Fruit fly (Drosophila melanogaster): ENCODE data around the gene CG42266.

Gene CG42266

dm6 chr2L:16317777-16318610 is 22.2 kb downstream of the CG42266 start (continued):
- TF ChIP-seq CG11504 (tag; optimal IDR thresholded peaks at IDR 0.05) (peak; percentile 1), E2f2 (GFP tag; IDR thresholded peaks at IDR 0.05) (0 out of 2 replicates have a peak, but pooled peaks have one; percentile 19), CG10462 (GFP tag; optimal IDR thresholded peaks at IDR 0.05) (no peak), salm (tag; optimal IDR thresholded peaks at IDR 0.05) (peak; percentile 19), CG9932 (GFP tag; IDR thresholded peaks at IDR 0.05) (peak; percentile 46; the same call in 1 of the 2 replicates), NC2β (GFP tag; optimal IDR thresholded peaks at IDR 0.05) (no peak), CG8478 (optimal IDR thresholded peaks at IDR 0.05) (no peak), slou (GFP tag; optimal IDR thresholded peaks at IDR 0.05) (no peak), gem (tag; optimal IDR thresholded peaks at IDR 0.05) (peak; percentile 53), CG6854 (GFP tag; optimal IDR thresholded peaks at IDR 0.05) (no peak), bbx (GFP tag; IDR thresholded peaks at IDR 0.05; ENCODE audit: partially characterized antibody) (no peak), otp (GFP tag; IDR thresholded peaks at IDR 0.05) (peak; percentile 36; the same call in 1 of the 3 replicates), bcd (GFP tag; optimal IDR thresholded peaks at IDR 0.05) (peak; percentile 6), sens-2 (GFP tag; IDR thresholded peaks at IDR 0.05) (no peak), odd (GFP tag; optimal IDR thresholded peaks at IDR 0.05) (peak; percentile 72), CG14667 (GFP tag; IDR thresholded peaks at IDR 0.05) (no peak), CG7963 (GFP tag; IDR thresholded peaks at IDR 0.05; ENCODE audit: partially characterized antibody) (no peak), trh (GFP tag; optimal IDR thresholded peaks at IDR 0.05) (no peak), CG18011 (GFP tag; optimal IDR thresholded peaks at IDR 0.05) (peak; percentile 43), maf-S (GFP tag; optimal IDR thresholded peaks at IDR 0.05) (peak; percentile 12), sr (GFP tag; IDR thresholded peaks at IDR 0.05) (peak; percentile 16; the same call in 1 of the 3 replicates), mam (GFP tag; optimal IDR thresholded peaks at IDR 0.05) (no peak), CG3163 (GFP tag; optimal IDR thresholded peaks at IDR 0.05) (peak; percentile 12), unpg (GFP tag; optimal IDR thresholded peaks at IDR 0.05) (peak; percentile 50), CG10654 (GFP tag; optimal IDR thresholded peaks at IDR 0.05) (peak; percentile 43), CG17385 (GFP tag; optimal IDR thresholded peaks at IDR 0.05) (peak; percentile 34), CkIIα-i1 (GFP tag; IDR thresholded peaks at IDR 0.05) (no peak), cad (GFP tag; optimal IDR thresholded peaks at IDR 0.05) (no peak), MTF-1 (GFP tag; optimal IDR thresholded peaks at IDR 0.05; ENCODE audit: borderline replicate concordance) (peak; percentile 70), CG10979 (tag; optimal IDR thresholded peaks at IDR 0.05) (no peak), Side (GFP tag; optimal IDR thresholded peaks at IDR 0.05) (peak; percentile 50), Hmr (GFP tag; optimal IDR thresholded peaks at IDR 0.05) (peak; percentile 82), CG16863 (GFP tag; optimal IDR thresholded peaks at IDR 0.05) (no peak), fd64A (GFP tag; optimal IDR thresholded peaks at IDR 0.05) (peak; percentile 39), pita (GFP tag; optimal IDR thresholded peaks at IDR 0.05) (no peak), CG7372 (GFP tag; IDR thresholded peaks at IDR 0.05) (no peak), CG31441 (GFP tag; IDR thresholded peaks at IDR 0.05) (peak; percentile 24; the same call in 1 of the 2 replicates), caup (GFP tag; optimal IDR thresholded peaks at IDR 0.05; ENCODE audit: severe bottlenecking) (peak; percentile 84), CG43689 (GFP tag; IDR thresholded peaks at IDR 0.05) (no peak), repo (GFP tag; optimal IDR thresholded peaks at IDR 0.05) (peak; percentile 16), CG13424 (tag; optimal IDR thresholded peaks at IDR 0.05) (peak; percentile 26), dpn (GFP tag; optimal IDR thresholded peaks at IDR 0.05) (peak; percentile 19 to 39), dimm (GFP tag; IDR thresholded peaks at IDR 0.05) (no peak), CG12942 (GFP tag; optimal IDR thresholded peaks at IDR 0.05) (peak; percentile 22), CG15011 (GFP tag; optimal IDR thresholded peaks at IDR 0.05) (peak; percentile 40), Jarid2 (GFP tag; optimal IDR thresholded peaks at IDR 0.05) (peak; percentile 13), Taf1 (GFP tag; IDR thresholded peaks at IDR 0.05) (no peak), nerfin-1 (tag; optimal IDR thresholded peaks at IDR 0.05) (peak; percentile 28), CG11247 (GFP tag; IDR thresholded peaks at IDR 0.05) (peak; percentile 51)

All from whole organism, embryonic.